Worm (Caenorhabditis elegans): Measurements from ENCODE around the gene C04G6.11.

The C04G6.11 gene

ce11 chrII:5057315-5057714 is 46.3 kb downstream of the C04G6.11 start (continued):
- TF ChIP-seq ztf-26 (tag; optimal IDR thresholded peaks at IDR 0.05) (peak; percentile 63), akir-1 (GFP tag; optimal IDR thresholded peaks at IDR 0.05) (no peak), mel-28 (tag; optimal IDR thresholded peaks at IDR 0.05; ENCODE audit: borderline replicate concordance) (no peak), T26A5.8 (tag; optimal IDR thresholded peaks at IDR 0.05) (no peak), repo-1 (tag; optimal IDR thresholded peaks at IDR 0.05) (peak; percentile 88), ekl-4 (GFP tag; IDR thresholded peaks at IDR 0.05) (peak; percentile 88), F55B11.4 (tag; optimal IDR thresholded peaks at IDR 0.05; ENCODE audit: borderline replicate concordance, insufficient read depth) (no peak), F37B4.10 (GFP tag; IDR thresholded peaks at IDR 0.05) (0 out of 2 replicates have a peak, but pooled peaks have one; percentile 72), lin-54 (GFP tag; optimal IDR thresholded peaks at IDR 0.05) (peak; percentile 64), rpc-1 (optimal IDR thresholded peaks at IDR 0.05) (peak; percentile 58), rpc-1 (tag; optimal IDR thresholded peaks at IDR 0.05) (peak; percentile 66), dpl-1 (GFP tag; optimal IDR thresholded peaks at IDR 0.05) (no peak), lir-1 (GFP tag; conservative IDR thresholded peaks at IDR 0.05) (no peak), lsy-27 (tag; optimal IDR thresholded peaks at IDR 0.05; ENCODE audit: borderline replicate concordance, insufficient read depth) (no peak), him-1 (tag; optimal IDR thresholded peaks at IDR 0.05) (peak; percentile 91), F52B5.7 (tag; optimal IDR thresholded peaks at IDR 0.05) (no peak), Y79H2A.3 (GFP tag; conservative IDR thresholded peaks at IDR 0.05) (no peak), hmg-1.2 (GFP tag; IDR thresholded peaks at IDR 0.05) (peak; percentile 74), ceh-91 (GFP tag; IDR thresholded peaks at IDR 0.05) (peak; percentile 55; the same call in 1 of the 2 replicates), rcor-1 (GFP tag; IDR thresholded peaks at IDR 0.05) (peak; percentile 83), lin-26 (GFP tag; IDR thresholded peaks at IDR 0.05) (peak; percentile 61; the same call in 1 of the 2 replicates), dox-1 (GFP tag; IDR thresholded peaks at IDR 0.05) (peak; percentile 89), ceh-79 (tag; optimal IDR thresholded peaks at IDR 0.05) (peak; percentile 19), T07F8.4 (tag; optimal IDR thresholded peaks at IDR 0.05) (peak; percentile 17), lsl-1 (GFP tag; optimal IDR thresholded peaks at IDR 0.05) (peak; percentile 69), Y95B8A.8 (GFP tag; IDR thresholded peaks at IDR 0.05) (no peak), lag-1 (GFP tag; IDR thresholded peaks at IDR 0.05) (no peak), attf-6 (GFP tag; IDR thresholded peaks at IDR 0.05) (peak; percentile 62; the same call in 1 of the 2 replicates), ets-4 (GFP tag; optimal IDR thresholded peaks at IDR 0.05) (no peak), ccch-3 (GFP tag; optimal IDR thresholded peaks at IDR 0.05) (no peak), sea-2 (GFP tag; IDR thresholded peaks at IDR 0.05) (no peak)

- TF ChIP-seq repo-1 (tag; optimal IDR thresholded peaks at IDR 0.05) (no peak), tbp1 (GFP tag; optimal IDR thresholded peaks at IDR 0.05) (no peak), mxl-1 (tag; optimal IDR thresholded peaks at IDR 0.05) (no peak), K11D2.4 (GFP tag; IDR thresholded peaks at IDR 0.05) (0 out of 2 replicates have a peak, but pooled peaks have one; percentile 40), ztf-26 (tag; optimal IDR thresholded peaks at IDR 0.05) (no peak), unc-62 (GFP tag; optimal IDR thresholded peaks at IDR 0.05) (no peak), lin-26 (GFP tag; IDR thresholded peaks at IDR 0.05) (0 out of 2 replicates have a peak, but pooled peaks have one; percentile 13), lir-1 (GFP tag; conservative IDR thresholded peaks at IDR 0.05) (0 out of 2 replicates have a peak, but pooled peaks have one; percentile 8), lsl-1 (GFP tag; optimal IDR thresholded peaks at IDR 0.05) (peak; percentile 34), madf-6 (GFP tag; IDR thresholded peaks at IDR 0.05) (peak; percentile 53), lin-40 (tag; optimal IDR thresholded peaks at IDR 0.05) (no peak), hlh-12 (tag; optimal IDR thresholded peaks at IDR 0.05) (no peak), dox-1 (GFP tag; IDR thresholded peaks at IDR 0.05) (no peak), F39B2.1 (GFP tag; IDR thresholded peaks at IDR 0.05) (no peak), ekl-4 (GFP tag; IDR thresholded peaks at IDR 0.05) (peak; percentile 77; the same call in 1 of the 2 replicates), Y79H2A.3 (GFP tag; conservative IDR thresholded peaks at IDR 0.05) (no peak), unc-130 (GFP tag; optimal IDR thresholded peaks at IDR 0.05) (peak; percentile 9), attf-6 (GFP tag; IDR thresholded peaks at IDR 0.05) (0 out of 2 replicates have a peak, but pooled peaks have one; percentile 48), hrde-1 (tag; optimal IDR thresholded peaks at IDR 0.05; ENCODE audit: borderline replicate concordance) (peak; percentile 33), rpc-1 (optimal IDR thresholded peaks at IDR 0.05) (no peak), rpc-1 (tag; optimal IDR thresholded peaks at IDR 0.05) (no peak), mcd-1 (GFP tag; IDR thresholded peaks at IDR 0.05) (peak; percentile 57), tlf-1 (GFP tag; optimal IDR thresholded peaks at IDR 0.05) (peak; percentile 10), hlh-26 (GFP tag; conservative IDR thresholded peaks at IDR 0.05) (no peak), snpc-4 (GFP tag; optimal IDR thresholded peaks at IDR 0.05) (no peak), snpc-4 (tag; optimal IDR thresholded peaks at IDR 0.05) (peak in 1 of 4 experiments; percentile 73), efl-1 (GFP tag; optimal IDR thresholded peaks at IDR 0.05) (peak; percentile 9), gei-17 (GFP tag; optimal IDR thresholded peaks at IDR 0.05) (no peak)
Measured at ce11 chrII:5056254-5056653, 47.4 kb downstream of the C04G6.11 start.
